Fruit fly (Drosophila melanogaster) whole organism, prepupa: ENCODE results near the gene CG14034.

Source experiments
- Blimp-1 ChIP-seq: fragments of 200-800 bp; sonication (Bioruptor generic); optimal IDR thresholded peaks from 3 replicates; lab custom pipeline; 2017; ENCODE audit warnings: missing biosample characterization, missing genetic modification characterization, mild to moderate bottlenecking, moderate library complexity, missing genetic modification reagents
- CG10631 ChIP-seq: fragments of 200-800 bp; sonication (Bioruptor generic); optimal IDR thresholded peaks from 2 replicates; lab custom pipeline; 2016; ENCODE audit warnings: missing biosample characterization, missing genetic modification characterization
- CG10669 ChIP-seq: fragments of 200-800 bp; sonication (Bioruptor generic); optimal IDR thresholded peaks from 3 replicates; lab custom pipeline; 2018; ENCODE audit warnings: missing biosample characterization, mild to moderate bottlenecking, missing genetic modification characterization, moderate library complexity
- CG11294 ChIP-seq: fragments of 200-800 bp; sonication (Bioruptor generic); IDR thresholded peaks from 2 replicates; pipeline ENCODE4 v1.3.6; 2022; ENCODE audit warnings: missing biosample characterization, missing genetic modification characterization
- CG11902 ChIP-seq: fragments of 200-800 bp; sonication (Bioruptor generic); optimal IDR thresholded peaks from 3 replicates; lab custom pipeline; 2016; ENCODE audit warnings: missing biosample characterization, missing genetic modification characterization
- CG1621 ChIP-seq: fragments of 200-800 bp; sonication (Bioruptor generic); optimal IDR thresholded peaks from 3 replicates; lab custom pipeline; 2018; ENCODE audit warnings: missing biosample characterization, mild to moderate bottlenecking, missing genetic modification characterization
- CG16779 ChIP-seq: fragments of 200-800 bp; sonication (Bioruptor generic); optimal IDR thresholded peaks from 3 replicates; lab custom pipeline; 2017; ENCODE audit warnings: missing biosample characterization, mild to moderate bottlenecking, missing genetic modification characterization
- CG31627 ChIP-seq: fragments of 200-800 bp; sonication (Bioruptor generic); optimal IDR thresholded peaks from 3 replicates; lab custom pipeline; 2016; ENCODE audit warnings: missing biosample characterization, missing genetic modification characterization
- CG32006 ChIP-seq: fragments of 200-800 bp; sonication (Bioruptor generic); optimal IDR thresholded peaks from 3 replicates; lab custom pipeline; 2017; ENCODE audit warnings: missing biosample characterization, mild to moderate bottlenecking, missing genetic modification characterization
- CG34406 ChIP-seq: fragments of 200-800 bp; sonication (Bioruptor generic); optimal IDR thresholded peaks from 3 replicates; lab custom pipeline; 2016; ENCODE audit warnings: missing biosample characterization, missing genetic modification characterization
- CG3919 ChIP-seq: fragments of 200-800 bp; sonication (Bioruptor generic); optimal IDR thresholded peaks from 3 replicates; lab custom pipeline; 2016; ENCODE audit warnings: missing biosample characterization, missing genetic modification characterization
- CG4318 ChIP-seq: fragments of 200-800 bp; sonication (Bioruptor generic); optimal IDR thresholded peaks from 3 replicates; lab custom pipeline; 2017; ENCODE audit warnings: missing biosample characterization, mild to moderate bottlenecking, missing genetic modification characterization
- CG6163 ChIP-seq: fragments of 200-800 bp; sonication (Bioruptor generic); IDR thresholded peaks from 3 replicates; pipeline ENCODE4 v1.3.6; 2022; ENCODE audit warnings: missing biosample characterization, missing genetic modification characterization
- CG6276 ChIP-seq: fragments of 200-800 bp; sonication (Bioruptor generic); optimal IDR thresholded peaks from 2 replicates; lab custom pipeline; 2017; ENCODE audit warnings: missing biosample characterization, mild to moderate bottlenecking, missing genetic modification characterization
- CG6792 ChIP-seq: fragments of 200-800 bp; sonication (Bioruptor generic); optimal IDR thresholded peaks from 3 replicates; lab custom pipeline; 2016; ENCODE audit warnings: missing biosample characterization, missing genetic modification characterization
- CG6808 ChIP-seq: fragments of 200-800 bp; sonication (Bioruptor generic); optimal IDR thresholded peaks from 3 replicates; lab custom pipeline; 2017; ENCODE audit warnings: missing biosample characterization, missing genetic modification characterization, mild to moderate bottlenecking, moderate library complexity, missing genetic modification reagents
- CG6854 ChIP-seq: fragments of 200-800 bp; sonication (Bioruptor generic); optimal IDR thresholded peaks from 2 replicates; lab custom pipeline; 2017; ENCODE audit warnings: missing biosample characterization, mild to moderate bottlenecking, missing genetic modification characterization
- CG7368 ChIP-seq: fragments of 200-800 bp; sonication (Bioruptor generic); optimal IDR thresholded peaks from 3 replicates; lab custom pipeline; 2016; ENCODE audit warnings: missing biosample characterization, missing genetic modification characterization
- CG8119 ChIP-seq: fragments of 200-800 bp; sonication (Bioruptor generic); IDR thresholded peaks from 3 replicates; pipeline ENCODE4 v1.3.6; 2022; ENCODE audit warnings: missing biosample characterization, missing genetic modification characterization
- CG8319 ChIP-seq: fragments of 200-800 bp; sonication (Bioruptor generic); optimal IDR thresholded peaks from 3 replicates; lab custom pipeline; 2016; ENCODE audit warnings: missing biosample characterization, missing genetic modification characterization
- CG9139 ChIP-seq: fragments of 200-800 bp; sonication (Bioruptor generic); optimal IDR thresholded peaks from 3 replicates; lab custom pipeline; 2017; ENCODE audit warnings: missing biosample characterization, mild to moderate bottlenecking, missing genetic modification characterization
- Eip78C ChIP-seq: fragments of 200-800 bp; sonication (Bioruptor generic); peaks from one replicate; lab custom pipeline; 2016; ENCODE audit warnings: missing biosample characterization, missing genetic modification characterization
- Ets21C ChIP-seq: fragments of 200-800 bp; sonication (Bioruptor generic); optimal IDR thresholded peaks from 3 replicates; lab custom pipeline; 2016; ENCODE audit warnings: missing biosample characterization, missing genetic modification characterization
- Gug ChIP-seq: fragments of 200-800 bp; sonication (Bioruptor generic); IDR thresholded peaks from 2 replicates; pipeline ENCODE4 v1.3.6; 2022; ENCODE audit warnings: missing biosample characterization, missing genetic modification characterization
- Hr39 ChIP-seq: fragments of 200-800 bp; sonication (Bioruptor generic); optimal IDR thresholded peaks from 2 replicates; lab custom pipeline; 2016; ENCODE audit warnings: missing biosample characterization, missing genetic modification characterization
- Hr4 ChIP-seq: fragments of 200-800 bp; sonication (Bioruptor generic); optimal IDR thresholded peaks from 3 replicates; lab custom pipeline; 2016; ENCODE audit warnings: missing biosample characterization, missing genetic modification characterization
- Met ChIP-seq: fragments of 200-800 bp; sonication (Bioruptor generic); optimal IDR thresholded peaks from 3 replicates; lab custom pipeline; 2016; ENCODE audit warnings: missing biosample characterization, missing genetic modification characterization
- OdsH ChIP-seq: fragments of 200-800 bp; sonication (Bioruptor generic); optimal IDR thresholded peaks from 3 replicates; lab custom pipeline; 2016; ENCODE audit warnings: missing biosample characterization, missing genetic modification characterization
- Smox ChIP-seq: fragments of 200-800 bp; sonication (Bioruptor generic); optimal IDR thresholded peaks from 3 replicates; lab custom pipeline; 2016; ENCODE audit warnings: missing biosample characterization, missing genetic modification characterization
- Sox102F ChIP-seq: fragments of 200-800 bp; sonication (Bioruptor generic); optimal IDR thresholded peaks from 2 replicates; lab custom pipeline; 2016; ENCODE audit warnings: missing biosample characterization, mild to moderate bottlenecking, missing genetic modification characterization
- Sox14 ChIP-seq: fragments of 200-800 bp; sonication (Bioruptor generic); optimal IDR thresholded peaks from 3 replicates; lab custom pipeline; 2016; ENCODE audit warnings: missing biosample characterization, missing genetic modification characterization
- Sox15 ChIP-seq: fragments of 200-800 bp; sonication (Bioruptor generic); optimal IDR thresholded peaks from 3 replicates; lab custom pipeline; 2016; ENCODE audit warnings: missing biosample characterization, missing genetic modification characterization
- achi ChIP-seq: fragments of 200-800 bp; sonication (Bioruptor generic); optimal IDR thresholded peaks from 3 replicates; lab custom pipeline; 2016; ENCODE audit warnings: missing biosample characterization, missing genetic modification characterization
- acj6 ChIP-seq: fragments of 200-800 bp; sonication (Bioruptor generic); optimal IDR thresholded peaks from 3 replicates; lab custom pipeline; 2016; ENCODE audit warnings: missing biosample characterization, missing genetic modification characterization
- cyc ChIP-seq: fragments of 200-800 bp; sonication (Bioruptor generic); optimal IDR thresholded peaks from 3 replicates; lab custom pipeline; 2016; ENCODE audit warnings: missing biosample characterization, missing genetic modification characterization
- dac ChIP-seq: fragments of 200-800 bp; sonication (Bioruptor generic); optimal IDR thresholded peaks from 2 replicates; lab custom pipeline; 2017; ENCODE audit warnings: missing biosample characterization, mild to moderate bottlenecking, missing genetic modification characterization
- dsx ChIP-seq: fragments of 200-800 bp; optimal IDR thresholded peaks from 3 replicates; lab custom pipeline; 2019; ENCODE audit warnings: missing biosample characterization, mild to moderate bottlenecking, missing genetic modification characterization, moderate library complexity; ENCODE audit not compliant: poor library complexity, severe bottlenecking
- esn ChIP-seq: fragments of 200-800 bp; sonication (Bioruptor generic); optimal IDR thresholded peaks from 2 replicates; lab custom pipeline; 2016; ENCODE audit warnings: missing biosample characterization, mild to moderate bottlenecking, missing genetic modification characterization, moderate library complexity
- fd85E ChIP-seq: fragments of 200-800 bp; sonication (Bioruptor generic); optimal IDR thresholded peaks from 3 replicates; lab custom pipeline; 2016; ENCODE audit warnings: missing biosample characterization, missing genetic modification characterization
- fkh ChIP-seq: fragments of 200-800 bp; sonication (Bioruptor generic); optimal IDR thresholded peaks from 3 replicates; lab custom pipeline; 2017; ENCODE audit warnings: missing biosample characterization, mild to moderate bottlenecking, missing genetic modification characterization, moderate library complexity
- net ChIP-seq: fragments of 200-800 bp; sonication (Bioruptor generic); optimal IDR thresholded peaks from 3 replicates; lab custom pipeline; 2016; ENCODE audit warnings: missing biosample characterization, missing genetic modification characterization
- pdm3 ChIP-seq: fragments of 200-800 bp; sonication (Bioruptor generic); optimal IDR thresholded peaks from 3 replicates; lab custom pipeline; 2016; ENCODE audit warnings: missing biosample characterization, missing genetic modification characterization
- salr ChIP-seq, 2 experiments: fragments of 200-800 bp; sonication (Bioruptor generic); optimal IDR thresholded peaks; 3 replicates each; lab custom pipeline; 2016 to 2018; ENCODE audit warnings: missing biosample characterization in 2 of 2, missing genetic modification characterization in 2 of 2, mild to moderate bottlenecking in 1 of 2
- spab ChIP-seq: fragments of 200-800 bp; sonication (Bioruptor generic); optimal IDR thresholded peaks from 2 replicates; lab custom pipeline; 2017; ENCODE audit warnings: missing biosample characterization, mild to moderate bottlenecking, missing genetic modification characterization, missing genetic modification reagents
- ss ChIP-seq, 2 experiments: fragments of 200-800 bp; sonication (Bioruptor generic); optimal IDR thresholded peaks; 2 replicates in 1 of 2; 3 replicates in 1 of 2; lab custom pipeline; 2017 to 2018; ENCODE audit warnings: mild to moderate bottlenecking in 2 of 2, missing biosample characterization in 2 of 2, missing genetic modification characterization in 2 of 2, moderate library complexity in 1 of 2
- svp ChIP-seq: fragments of 200-800 bp; sonication (Bioruptor generic); peaks from one replicate; lab custom pipeline; 2016; ENCODE audit warnings: missing biosample characterization, missing genetic modification characterization
- topi ChIP-seq: fragments of 200-800 bp; sonication (Bioruptor generic); optimal IDR thresholded peaks from 3 replicates; lab custom pipeline; 2016; ENCODE audit warnings: missing biosample characterization, missing genetic modification characterization
- vri ChIP-seq: fragments of 200-800 bp; sonication (Bioruptor generic); optimal IDR thresholded peaks from 3 replicates; lab custom pipeline; 2016; ENCODE audit warnings: missing biosample characterization, mild to moderate bottlenecking, missing genetic modification characterization

CG14034 gene

DNA sequence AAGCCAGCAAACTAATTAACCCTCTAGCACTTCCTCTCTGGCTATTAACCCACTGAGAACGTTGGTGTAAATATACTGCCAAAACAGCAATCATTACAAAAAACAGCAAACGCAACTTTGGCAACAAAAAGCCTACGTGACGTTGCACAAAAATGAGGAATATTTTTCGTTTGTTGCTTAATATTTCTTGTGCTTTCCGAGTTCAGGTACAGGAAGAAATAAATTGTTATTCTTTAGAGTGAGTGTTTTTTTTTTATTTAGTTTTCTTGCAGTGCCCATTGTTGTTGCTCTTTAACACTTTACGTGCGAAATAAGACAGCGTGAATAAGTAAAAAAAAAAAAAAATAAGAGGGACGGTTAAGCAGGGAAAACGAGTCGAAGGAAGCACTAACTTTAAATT is 34.8 kb upstream of the CG14034 start:
- TF ChIP-seq CG3919 (GFP tag; lab: Kevin White, UChicago) (no peak), vri (GFP tag; lab: Kevin White, UChicago) (peak; percentile 49), Smox (peak; percentile 9), CG7368 (GFP tag; lab: Kevin White, UChicago) (peak; percentile 15), Gug (GFP tag; lab: Robert Waterston, UW) (no peak), OdsH (peak; percentile 2), CG10669 (no peak), CG1621 (tag; lab: Kevin White, UChicago) (no peak), CG6276 (GFP tag; lab: Kevin White, UChicago) (no peak), CG8319 (GFP tag; lab: Kevin White, UChicago) (no peak), net (GFP tag; lab: Kevin White, UChicago) (no peak), CG6792 (GFP tag; lab: Kevin White, UChicago) (no peak), cyc (GFP tag; lab: Kevin White, UChicago) (no peak), esn (peak; percentile 28), CG34406 (GFP tag; lab: Kevin White, UChicago) (no peak), Hr4 (no peak), dsx (GFP tag; lab: Kevin White, UChicago) (no peak), Hr39 (peak; percentile 39), CG9139 (no peak), CG11902 (no peak), CG16779 (tag; lab: Kevin White, UChicago) (no peak), Eip78C (GFP tag; lab: Kevin White, UChicago) (peak; percentile 63), Sox14 (GFP tag; lab: Kevin White, UChicago) (peak; percentile 8), spab (GFP tag; lab: Kevin White, UChicago) (no peak), Sox102F (peak; percentile 54), CG32006 (GFP tag; lab: Kevin White, UChicago) (no peak), Met (GFP tag; lab: Kevin White, UChicago) (peak; percentile 12), CG31627 (GFP tag; lab: Kevin White, UChicago) (peak; percentile 10), CG11294 (no peak), svp (GFP tag; lab: Kevin White, UChicago) (peak; percentile 67)

DNA sequence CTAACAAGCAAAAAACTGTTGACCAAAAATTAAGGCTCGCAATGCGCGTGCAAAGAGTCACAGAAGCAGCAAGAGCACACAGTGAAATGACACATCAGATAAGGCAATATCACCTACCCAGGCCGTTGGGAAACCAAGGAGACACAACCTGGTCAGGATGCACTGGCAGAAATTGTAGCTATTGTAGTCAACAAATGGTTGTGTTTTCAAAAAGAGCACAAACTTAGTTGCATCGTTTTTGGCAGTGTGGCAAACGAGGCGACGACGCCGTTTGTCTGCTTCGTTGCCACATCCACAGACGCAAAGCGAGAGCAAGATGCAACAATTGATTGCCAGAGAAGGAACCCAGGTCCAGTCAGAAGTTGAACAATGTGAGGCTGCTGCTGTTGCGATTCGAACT is 33.4 kb upstream of the CG14034 start:
- TF ChIP-seq dsx (GFP tag; lab: Kevin White, UChicago) (peak; percentile 61), Ets21C (GFP tag; lab: Kevin White, UChicago) (peak; percentile 10), cyc (GFP tag; lab: Kevin White, UChicago) (peak; percentile 69), CG9139 (no peak), CG3919 (GFP tag; lab: Kevin White, UChicago) (peak; percentile 76), salr (GFP tag; optimal IDR thresholded peaks at IDR 0.05; lab: Kevin White, UChicago) (peak in 1 of 2 experiments; percentile 12), CG31627 (GFP tag; lab: Kevin White, UChicago) (peak; percentile 67), CG6163 (peak; percentile 84), CG6854 (peak; percentile 31), CG6792 (GFP tag; lab: Kevin White, UChicago) (peak; percentile 69), acj6 (GFP tag; lab: Kevin White, UChicago) (peak; percentile 57), pdm3 (GFP tag; lab: Kevin White, UChicago) (peak; percentile 56), CG6808 (GFP tag; lab: Kevin White, UChicago) (peak; percentile 52), Sox15 (no peak), OdsH (peak; percentile 53), ss (GFP tag; optimal IDR thresholded peaks at IDR 0.05; lab: Kevin White, UChicago) (peak; percentile 46 to 61), CG34406 (GFP tag; lab: Kevin White, UChicago) (peak; percentile 36), achi (GFP tag; lab: Kevin White, UChicago) (peak; percentile 58), dac (GFP tag; lab: Kevin White, UChicago) (no peak), CG10631 (GFP tag; lab: Kevin White, UChicago) (peak; percentile 58), Sox102F (peak; percentile 84), Hr39 (peak; percentile 70), Eip78C (GFP tag; lab: Kevin White, UChicago) (peak; percentile 84), topi (peak; percentile 66), Sox14 (GFP tag; lab: Kevin White, UChicago) (peak; percentile 61), CG4318 (GFP tag; lab: Kevin White, UChicago) (no peak), CG1621 (tag; lab: Kevin White, UChicago) (peak; percentile 32), CG11294 (no peak), CG7368 (GFP tag; lab: Kevin White, UChicago) (peak; percentile 67), Met (GFP tag; lab: Kevin White, UChicago) (peak; percentile 78), spab (GFP tag; lab: Kevin White, UChicago) (peak; percentile 22), fkh (GFP tag; lab: Kevin White, UChicago) (no peak), svp (GFP tag; lab: Kevin White, UChicago) (peak; percentile 90), Blimp-1 (GFP tag; lab: Kevin White, UChicago) (no peak), fd85E (no peak), CG10669 (peak; percentile 42), CG8119 (GFP tag; lab: Robert Waterston, UW) (peak; percentile 38; the same call in 1 of the 3 replicates)
